Fruit fly (Drosophila melanogaster) whole organism, pupa: ENCODE data around the gene alt.

Experiments
- CG10348 ChIP-seq: fragments of 200-800 bp; sonication (Bioruptor generic); IDR thresholded peaks from 2 replicates; pipeline ENCODE4 v1.3.6; 2022; ENCODE audit warnings: missing biosample characterization, missing genetic modification characterization
- CG12605 ChIP-seq: fragments of 200-800 bp; sonication (Bioruptor generic); IDR thresholded peaks from 2 replicates; pipeline ENCODE4 v1.3.6; 2022; ENCODE audit warnings: missing biosample characterization, missing genetic modification characterization
- CG13204 ChIP-seq: fragments of 200-800 bp; sonication (Bioruptor generic); optimal IDR thresholded peaks from 2 replicates; lab custom pipeline; 2018; ENCODE audit warnings: missing biosample characterization, mild to moderate bottlenecking, missing genetic modification characterization, moderate library complexity
- CG14655 ChIP-seq: fragments of 200-800 bp; sonication (Bioruptor generic); optimal IDR thresholded peaks from 3 replicates; lab custom pipeline; 2017; ENCODE audit warnings: mild to moderate bottlenecking, missing biosample characterization, missing genetic modification reagents, missing genetic modification characterization
- CG15710 ChIP-seq: fragments of 200-800 bp; sonication (Bioruptor generic); optimal IDR thresholded peaks from 2 replicates; lab custom pipeline; 2018; ENCODE audit warnings: missing biosample characterization, mild to moderate bottlenecking, missing genetic modification characterization, moderate library complexity
- CG17806 ChIP-seq: fragments of 200-800 bp; sonication (Bioruptor generic); optimal IDR thresholded peaks from 2 replicates; lab custom pipeline; 2018; ENCODE audit warnings: missing biosample characterization, mild to moderate bottlenecking, missing genetic modification characterization, moderate library complexity
- CG32121 ChIP-seq: fragments of 200-800 bp; sonication (Bioruptor generic); IDR thresholded peaks from 2 replicates; pipeline ENCODE4 v1.3.6; 2022; ENCODE audit warnings: missing biosample characterization, missing genetic modification characterization
- CG34367 ChIP-seq: fragments of 200-800 bp; sonication (Bioruptor generic); optimal IDR thresholded peaks from 2 replicates; lab custom pipeline; 2018; ENCODE audit warnings: missing biosample characterization, mild to moderate bottlenecking, missing genetic modification characterization
- CG4496 ChIP-seq: fragments of 200-800 bp; sonication (Bioruptor generic); IDR thresholded peaks from 3 replicates; pipeline ENCODE4 v1.3.6; 2022; ENCODE audit warnings: missing biosample characterization, missing genetic modification characterization
- CG8159 ChIP-seq: fragments of 200-800 bp; sonication (Bioruptor generic); optimal IDR thresholded peaks from 3 replicates; lab custom pipeline; 2018; ENCODE audit warnings: missing biosample characterization, mild to moderate bottlenecking, missing genetic modification characterization, moderate library complexity
- CG8301 ChIP-seq: fragments of 200-800 bp; sonication (Bioruptor generic); optimal IDR thresholded peaks from 2 replicates; lab custom pipeline; 2018; ENCODE audit warnings: missing biosample characterization, mild to moderate bottlenecking, missing genetic modification characterization
- CG9948 ChIP-seq: fragments of 200-800 bp; sonication (Bioruptor generic); optimal IDR thresholded peaks from 2 replicates; lab custom pipeline; 2018; ENCODE audit warnings: missing biosample characterization, mild to moderate bottlenecking, missing genetic modification characterization, moderate library complexity
- D1 ChIP-seq: fragments of 200-800 bp; sonication (Bioruptor generic); optimal IDR thresholded peaks from 2 replicates; lab custom pipeline; 2018; ENCODE audit warnings: missing biosample characterization, mild to moderate bottlenecking, missing genetic modification characterization, moderate library complexity
- EcR ChIP-seq: fragments of 200-800 bp; sonication (Bioruptor generic); optimal IDR thresholded peaks from 3 replicates; lab custom pipeline; 2019; ENCODE audit warnings: missing biosample characterization, missing genetic modification characterization, mild to moderate bottlenecking, moderate library complexity, missing genetic modification reagents
- Ets98B ChIP-seq: fragments of 200-800 bp; sonication (Bioruptor generic); IDR thresholded peaks from 2 replicates; pipeline ENCODE4 v1.3.6; 2022; ENCODE audit warnings: missing biosample characterization, missing genetic modification characterization
- Pif1A ChIP-seq: fragments of 200-800 bp; sonication (Bioruptor generic); optimal IDR thresholded peaks from 3 replicates; lab custom pipeline; 2016; ENCODE audit warnings: missing biosample characterization, missing genetic modification characterization
- Pif1B ChIP-seq: fragments of 200-800 bp; sonication (Bioruptor generic); optimal IDR thresholded peaks from 3 replicates; lab custom pipeline; 2016; ENCODE audit warnings: missing biosample characterization, missing genetic modification characterization
- Snoo ChIP-seq: fragments of 200-800 bp; sonication (Bioruptor generic); optimal IDR thresholded peaks from 3 replicates; lab custom pipeline; 2017; ENCODE audit warnings: missing biosample characterization, mild to moderate bottlenecking, missing genetic modification characterization, inconsistent platforms
- fd96Ca ChIP-seq: fragments of 200-800 bp; sonication (Bioruptor generic); IDR thresholded peaks from 3 replicates; pipeline ENCODE4 v1.3.6; 2022; ENCODE audit warnings: missing biosample characterization, missing genetic modification characterization
- gl ChIP-seq: fragments of 200-800 bp; sonication (Bioruptor generic); optimal IDR thresholded peaks from 2 replicates; lab custom pipeline; 2018; ENCODE audit warnings: missing biosample characterization, mild to moderate bottlenecking, missing genetic modification characterization
- rn ChIP-seq: fragments of 200-800 bp; sonication (Bioruptor generic); IDR thresholded peaks from 2 replicates; pipeline ENCODE4 v1.3.6; 2022; ENCODE audit warnings: missing biosample characterization, missing genetic modification characterization

alt gene

dm6 chr3R:17682244-17682773 lies at the start of gene alt, which contains the start of gene CG7655:
alt (minus strand) TSS chr3R:17682515.
CG7655 (plus strand) TSS chr3R:17682669.
- TF ChIP-seq CG17806 (tag; lab: Kevin White, UChicago) (no peak), Pif1A (no peak), CG34367 (tag; lab: Kevin White, UChicago) (no peak), Snoo (tag; lab: Kevin White, UChicago) (no peak), gl (tag; lab: Kevin White, UChicago) (peak; percentile 8), CG32121 (GFP tag; lab: Robert Waterston, UW) (no peak), CG14655 (GFP tag; lab: Kevin White, UChicago) (no peak), CG4496 (GFP tag; lab: Robert Waterston, UW) (no peak), Pif1B (GFP tag; lab: Kevin White, UChicago) (no peak), EcR (peak; percentile 78)
- TF ChIP-seq, all 21 proteins: peak for 2

dm6 chr3R:17725558-17725957 lies 43.2 kb upstream of the alt start, which contains the start of gene Lgr1:
Lgr1 (plus strand) TSS chr3R:17725777.
- TF ChIP-seq EcR (no peak), CG4496 (GFP tag; lab: Robert Waterston, UW) (peak; percentile 66)

- TF ChIP-seq CG8159 (tag; lab: Kevin White, UChicago) (no peak), gl (tag; lab: Kevin White, UChicago) (no peak), CG15710 (tag; lab: Kevin White, UChicago) (no peak), Snoo (tag; lab: Kevin White, UChicago) (no peak), CG8301 (tag; lab: Kevin White, UChicago) (no peak), D1 (tag; lab: Kevin White, UChicago) (no peak), rn (GFP tag; lab: Robert Waterston, UW) (no peak), CG14655 (GFP tag; lab: Kevin White, UChicago) (no peak), CG12605 (GFP tag; lab: Robert Waterston, UW) (no peak), CG4496 (GFP tag; lab: Robert Waterston, UW) (no peak), CG32121 (GFP tag; lab: Robert Waterston, UW) (no peak)
Observed at dm6 chr3R:17724963-17725362, 42.6 kb upstream of the alt start, which contains the start of gene Atg8b. Atg8b (minus strand) TSS chr3R:17725063.

dm6 chr3R:17718760-17719625 lies 36.7 kb upstream of the alt start, which contains the start of gene Pxt:
Pxt (plus strand) TSS chr3R:17719454.
- no peak for TF ChIP-seq CG9948 (tag; lab: Kevin White, UChicago)
- no peak for TF ChIP-seq EcR
- TF ChIP-seq Pif1B (GFP tag; lab: Kevin White, UChicago) = peak; percentile 17
- peak; percentile 60 for TF ChIP-seq D1 (tag; lab: Kevin White, UChicago)
- TF ChIP-seq CG8159 (tag; lab: Kevin White, UChicago) = no peak
- TF ChIP-seq fd96Ca (GFP tag; lab: Robert Waterston, UW) = no peak
- no peak for TF ChIP-seq CG14655 (GFP tag; lab: Kevin White, UChicago)
- no peak for TF ChIP-seq CG32121 (GFP tag; lab: Robert Waterston, UW)

dm6 chr3R:17718051-17718693 lies 35.9 kb upstream of the alt start, which contains the start of gene osa:
osa (minus strand) TSS chr3R:17718350.
- TF ChIP-seq CG4496 (GFP tag; lab: Robert Waterston, UW) (no peak), EcR (peak; percentile 3), Pif1B (GFP tag; lab: Kevin White, UChicago) (peak; percentile 50)

- TF ChIP-seq EcR (peak; percentile 73), CG8159 (tag; lab: Kevin White, UChicago) (peak; percentile 31), fd96Ca (GFP tag; lab: Robert Waterston, UW) (no peak), CG17806 (tag; lab: Kevin White, UChicago) (no peak), CG13204 (GFP tag; lab: Kevin White, UChicago) (peak; percentile 72), Snoo (tag; lab: Kevin White, UChicago) (peak; percentile 24), Ets98B (GFP tag; lab: Robert Waterston, UW) (no peak), CG14655 (GFP tag; lab: Kevin White, UChicago) (no peak), CG32121 (GFP tag; lab: Robert Waterston, UW) (no peak), CG12605 (GFP tag; lab: Robert Waterston, UW) (no peak), rn (GFP tag; lab: Robert Waterston, UW) (no peak), CG4496 (GFP tag; lab: Robert Waterston, UW) (no peak), CG8301 (tag; lab: Kevin White, UChicago) (peak; percentile 3), CG15710 (tag; lab: Kevin White, UChicago) (peak; percentile 17), gl (tag; lab: Kevin White, UChicago) (no peak), Pif1A (peak; percentile 33), Pif1B (GFP tag; lab: Kevin White, UChicago) (peak; percentile 48), CG10348 (no peak), CG9948 (tag; lab: Kevin White, UChicago) (no peak), D1 (tag; lab: Kevin White, UChicago) (no peak), CG34367 (tag; lab: Kevin White, UChicago) (no peak)
- TF ChIP-seq, all 21 proteins: peak for 8
Observed at dm6 chr3R:17716858-17717596, 34.7 kb upstream of the alt start.
